Fruit fly (Drosophila melanogaster): ENCODE data around the gene CG42564.

The CG42564 gene

DNA sequence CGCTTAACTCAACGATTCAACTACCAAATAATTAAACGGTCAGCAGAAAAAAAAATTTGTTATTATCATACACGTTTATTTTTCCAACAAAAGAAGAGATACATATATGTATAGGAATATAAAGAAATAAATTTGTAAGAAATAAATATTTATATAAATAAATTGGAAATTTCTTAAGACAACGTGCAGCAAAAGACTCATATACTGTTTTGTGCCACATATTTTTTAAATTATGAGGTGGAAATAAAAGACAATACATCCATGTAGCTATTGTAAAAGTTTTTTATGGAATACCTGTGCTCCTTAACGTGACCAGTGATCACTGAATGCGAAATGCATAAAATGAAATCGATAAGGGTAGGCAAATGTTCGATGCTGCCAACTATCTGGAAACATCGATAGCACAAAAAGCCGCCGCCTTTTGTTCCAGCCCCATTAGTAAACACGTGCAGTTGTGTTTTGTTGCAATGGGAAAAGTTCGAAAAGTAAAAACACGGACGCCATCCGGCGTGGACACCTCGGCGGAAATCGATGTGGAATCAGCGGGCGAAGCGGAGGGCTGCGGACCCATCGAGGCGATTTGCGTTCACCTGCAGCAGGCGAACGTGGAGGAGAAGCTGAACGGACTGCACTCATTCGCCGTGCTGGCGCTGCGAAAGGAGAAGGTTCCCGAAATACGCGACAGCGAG, 5.6 kb upstream of the CG42564 start, which contains the start of gene CG10286 (continued):
- TF ChIP-seq CG13624 (GFP tag; optimal IDR thresholded peaks at IDR 0.05) (peak; percentile 13), Hr39 (optimal IDR thresholded peaks at IDR 0.05) (no peak), btn (GFP tag; optimal IDR thresholded peaks at IDR 0.05) (no peak), CG11696 (GFP tag; IDR thresholded peaks at IDR 0.05) (no peak), Sin3A (optimal IDR thresholded peaks at IDR 0.05) (peak; percentile 27), CG10147 (GFP tag; optimal IDR thresholded peaks at IDR 0.05) (no peak), CG31224 (GFP tag; IDR thresholded peaks at IDR 0.05) (0 out of 2 replicates have a peak, but pooled peaks have one; percentile 25), lov (optimal IDR thresholded peaks at IDR 0.05) (no peak), lov (GFP tag; IDR thresholded peaks at IDR 0.05) (0 out of 3 replicates have a peak, but pooled peaks have one; percentile 36), unpg (GFP tag; optimal IDR thresholded peaks at IDR 0.05) (peak; percentile 36), sob (GFP tag; IDR thresholded peaks at IDR 0.05) (peak; percentile 67), CG14441 (GFP tag; IDR thresholded peaks at IDR 0.05) (peak; percentile 51), HLH3B (GFP tag; IDR thresholded peaks at IDR 0.05) (peak; percentile 17; the same call in 1 of the 2 replicates), Scr (GFP tag; IDR thresholded peaks at IDR 0.05; ENCODE audit: partially characterized antibody) (peak; percentile 75), ato (GFP tag; IDR thresholded peaks at IDR 0.05; ENCODE audit: partially characterized antibody) (peak; percentile 66; the same call in 1 of the 2 replicates), CG3995 (GFP tag; optimal IDR thresholded peaks at IDR 0.05) (peak; percentile 98), CG31441 (GFP tag; IDR thresholded peaks at IDR 0.05) (peak; percentile 83), CG5245 (GFP tag; optimal IDR thresholded peaks at IDR 0.05) (no peak), grn (GFP tag; optimal IDR thresholded peaks at IDR 0.05) (no peak), CG13123 (GFP tag; optimal IDR thresholded peaks at IDR 0.05) (no peak), grau (tag; optimal IDR thresholded peaks at IDR 0.05) (peak; percentile 38), hb (GFP tag; IDR thresholded peaks at IDR 0.05; ENCODE audit: partially characterized antibody) (peak; percentile 13; the same call in 1 of the 3 replicates), CG10462 (GFP tag; optimal IDR thresholded peaks at IDR 0.05) (peak; percentile 13), CG7271 (tag; optimal IDR thresholded peaks at IDR 0.05) (no peak), CG9727 (GFP tag; optimal IDR thresholded peaks at IDR 0.05) (peak; percentile 48), CG10267 (tag; optimal IDR thresholded peaks at IDR 0.05) (peak; percentile 55), vvl (GFP tag; IDR thresholded peaks at IDR 0.05) (peak; percentile 72), CG10366 (GFP tag; IDR thresholded peaks at IDR 0.05) (peak; percentile 18; the same call in 1 of the 2 replicates), CG14860 (GFP tag; IDR thresholded peaks at IDR 0.05; ENCODE audit: partially characterized antibody) (0 out of 3 replicates have a peak, but pooled peaks have one; percentile 54), CG17385 (GFP tag; optimal IDR thresholded peaks at IDR 0.05) (peak; percentile 37), Rx (GFP tag; IDR thresholded peaks at IDR 0.05) (peak; percentile 31; the same call in 1 of the 2 replicates), mirr (GFP tag; optimal IDR thresholded peaks at IDR 0.05) (no peak), Dp (GFP tag; optimal IDR thresholded peaks at IDR 0.05) (peak; percentile 22), Spps (tag; optimal IDR thresholded peaks at IDR 0.05) (peak; percentile 29), hbn (GFP tag; IDR thresholded peaks at IDR 0.05; ENCODE audit: partially characterized antibody) (peak; percentile 50), Camta (GFP tag; optimal IDR thresholded peaks at IDR 0.05) (no peak), CG18262 (tag; optimal IDR thresholded peaks at IDR 0.05) (peak; percentile 67), zfh2 (GFP tag; optimal IDR thresholded peaks at IDR 0.05) (peak; percentile 8), fd64A (GFP tag; optimal IDR thresholded peaks at IDR 0.05) (no peak), CG13287 (GFP tag; IDR thresholded peaks at IDR 0.05; ENCODE audit: partially characterized antibody) (peak; percentile 78), PHDP (tag; optimal IDR thresholded peaks at IDR 0.05) (peak; percentile 58), inv (GFP tag; IDR thresholded peaks at IDR 0.05; ENCODE audit: partially characterized antibody) (peak; percentile 70), CG3847 (GFP tag; IDR thresholded peaks at IDR 0.05) (peak; percentile 29; the same call in 1 of the 2 replicates), HHEX (GFP tag; optimal IDR thresholded peaks at IDR 0.05) (peak; percentile 9), CG17328 (GFP tag; IDR thresholded peaks at IDR 0.05) (peak; percentile 43; the same call in 1 of the 2 replicates), dpn (GFP tag; optimal IDR thresholded peaks at IDR 0.05) (no peak), CG34376 (GFP tag; optimal IDR thresholded peaks at IDR 0.05) (no peak), prd (optimal IDR thresholded peaks at IDR 0.05) (no peak), prd (GFP tag; IDR thresholded peaks at IDR 0.05) (peak; percentile 30; the same call in 1 of the 3 replicates), Tbp (GFP tag; optimal IDR thresholded peaks at IDR 0.05) (no peak)

All from whole organism, embryonic.